Fruit fly (Drosophila melanogaster) ovary, adult (tissue): ENCODE measurements around the gene Or7a.

ENCODE experiments used
- CG17801 ChIP-seq: fragments of 200-800 bp; optimal IDR thresholded peaks from 2 replicates; lab custom pipeline; 2019; ENCODE audit warnings: missing biosample characterization, mild to moderate bottlenecking, missing genetic modification characterization, moderate library complexity; ENCODE audit not compliant: partially characterized antibody

Gene Or7a

dm6 chrX:8152077-8152476 lies 13.4 kb downstream of the Or7a start, which contains the start of gene Gbeta5:
Gbeta5 (minus strand) TSS chrX:8152275.
- no peak for TF ChIP-seq CG17801 (GFP tag; lab: Kevin White, UChicago)

dm6 chrX:8148556-8148955 lies 17.0 kb downstream of the Or7a start, which contains the start of gene CG10959:
CG10959 (plus strand) TSS chrX:8148783.
- TF ChIP-seq CG17801 (GFP tag; lab: Kevin White, UChicago): no peak

DNA sequence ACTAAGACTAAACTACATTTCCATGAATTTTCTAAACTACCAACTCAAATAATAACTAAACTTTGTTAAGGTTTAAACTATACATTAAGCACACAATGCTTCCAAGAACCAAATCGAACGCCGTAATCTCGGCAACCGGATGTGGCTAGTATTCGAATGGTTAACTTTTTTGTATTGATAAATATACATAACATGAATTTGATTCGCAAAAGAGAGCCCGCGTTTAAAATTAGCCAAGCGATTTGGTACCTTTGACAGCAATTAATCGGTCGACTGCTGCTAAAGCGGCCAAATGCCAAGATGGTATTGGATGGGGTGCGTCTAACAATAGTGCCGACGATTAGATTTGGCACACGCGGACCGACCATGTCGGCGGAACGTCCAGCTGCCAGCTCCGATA lies 17.9 kb downstream of the Or7a start, which contains the start of gene CG15336:
CG15336 (plus strand) TSS at position 301 of the 400 bp plus-strand sequence.
- no peak for TF ChIP-seq CG17801 (GFP tag; lab: Kevin White, UChicago)

dm6 chrX:8145501-8146157 lies 19.9 kb downstream of the Or7a start, which contains the start of the genes alpha-PheRS and CG2129:
alpha-PheRS (minus strand) TSS chrX:8145602.
CG2129 (plus strand) TSS chrX:8145839.
- peak; percentile 75 for TF ChIP-seq CG17801 (GFP tag; lab: Kevin White, UChicago)

DNA sequence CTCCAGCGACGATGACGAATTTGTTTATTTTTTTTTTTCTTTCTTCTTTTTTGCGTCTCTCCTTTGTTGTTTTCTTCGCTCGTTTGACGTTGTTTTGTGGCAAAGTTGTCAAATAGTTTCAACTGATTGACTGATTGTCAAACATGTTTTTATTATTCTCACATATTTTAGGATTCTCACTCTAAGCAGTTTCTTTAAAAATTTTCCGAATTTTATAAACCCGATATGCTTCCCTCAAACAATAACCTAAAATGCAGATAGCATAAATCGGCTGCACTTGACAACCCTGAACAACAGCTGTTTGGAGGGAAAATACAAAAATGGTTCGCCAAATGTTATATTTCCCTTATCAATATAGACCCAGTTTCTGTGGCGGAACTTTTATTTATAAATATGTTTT lies 22.0 kb downstream of the Or7a start, which contains the start of gene CG17982:
CG17982 (minus strand) TSS at position 299 of the 400 bp plus-strand sequence.
- peak; percentile 97 for TF ChIP-seq CG17801 (GFP tag; lab: Kevin White, UChicago)

DNA sequence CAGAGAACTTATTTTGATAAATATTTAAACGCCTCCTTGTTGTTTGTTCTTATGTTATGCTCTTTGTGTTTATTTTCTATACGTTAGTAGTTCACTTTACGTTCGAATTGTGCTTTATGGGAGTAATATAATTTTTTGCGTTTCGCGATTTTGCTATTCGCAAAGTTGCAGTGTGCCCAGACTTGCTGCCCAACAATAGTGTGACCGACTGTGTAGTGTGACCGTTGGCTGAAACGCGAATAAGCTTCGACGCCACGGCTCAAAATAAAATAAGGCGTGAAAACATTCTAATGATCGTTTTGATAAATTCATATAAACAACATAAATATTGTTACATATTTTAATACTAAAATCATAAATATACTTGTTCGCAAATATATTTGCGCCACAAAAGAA lies 23.4 kb downstream of the Or7a start, which contains the start of gene Smox:
Smox (minus strand) TSS at position 213 of the 396 bp plus-strand sequence.
- TF ChIP-seq CG17801 (GFP tag; lab: Kevin White, UChicago): no peak

DNA sequence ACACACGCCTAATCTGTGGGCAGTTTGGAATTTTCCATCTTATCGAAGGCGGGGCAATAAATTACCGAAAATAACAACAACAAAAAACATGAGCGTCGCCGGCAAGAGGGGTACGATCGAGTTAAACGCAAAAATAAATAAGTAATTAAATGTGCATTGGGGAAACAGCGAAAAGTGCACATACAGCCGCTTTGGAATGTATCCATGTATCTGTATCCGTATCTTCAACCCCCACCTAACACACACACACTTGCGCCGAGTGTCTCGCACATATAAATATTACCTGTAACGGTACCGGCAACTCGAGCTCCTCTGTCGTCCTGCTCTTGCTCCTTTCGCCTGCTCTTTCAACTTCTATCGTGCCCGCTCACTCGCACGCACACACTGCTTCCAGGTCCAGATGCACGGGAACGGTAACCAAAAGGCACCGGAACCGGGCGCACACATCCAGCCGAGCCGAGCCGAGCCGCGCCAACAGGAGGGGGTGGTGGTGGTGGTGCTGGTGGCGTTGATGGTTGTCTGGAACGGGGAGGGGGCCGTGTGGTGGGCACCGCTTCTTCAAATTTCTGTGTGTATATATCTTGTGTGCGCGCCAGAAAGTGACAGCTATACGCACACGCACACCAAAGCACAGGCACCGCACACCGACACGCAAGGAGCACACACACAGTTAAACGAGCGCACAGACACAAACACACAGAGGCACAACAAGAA lies 24.0 kb downstream of the Or7a start:
- TF ChIP-seq CG17801 (GFP tag; lab: Kevin White, UChicago): no peak

DNA sequence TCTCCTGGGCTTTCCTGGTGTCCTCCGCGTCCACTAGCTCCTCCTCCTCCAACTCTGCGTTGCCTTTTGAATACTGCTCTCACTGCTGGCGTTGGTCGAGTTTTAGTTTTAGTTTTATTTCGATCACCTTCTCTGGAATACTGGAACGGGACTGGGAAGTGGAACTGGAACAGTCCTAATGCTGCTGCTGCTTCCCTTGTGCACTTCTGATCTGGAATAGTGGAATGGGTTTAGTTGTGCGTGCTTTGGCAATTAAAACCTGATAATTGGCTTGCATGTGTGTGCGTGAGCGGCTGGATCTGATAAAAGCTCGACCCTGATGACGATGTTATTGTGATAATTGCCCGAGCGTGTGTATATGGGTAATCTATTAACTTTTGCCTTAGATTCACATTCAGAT lies 24.8 kb downstream of the Or7a start:
- no peak for TF ChIP-seq CG17801 (GFP tag; lab: Kevin White, UChicago)

DNA sequence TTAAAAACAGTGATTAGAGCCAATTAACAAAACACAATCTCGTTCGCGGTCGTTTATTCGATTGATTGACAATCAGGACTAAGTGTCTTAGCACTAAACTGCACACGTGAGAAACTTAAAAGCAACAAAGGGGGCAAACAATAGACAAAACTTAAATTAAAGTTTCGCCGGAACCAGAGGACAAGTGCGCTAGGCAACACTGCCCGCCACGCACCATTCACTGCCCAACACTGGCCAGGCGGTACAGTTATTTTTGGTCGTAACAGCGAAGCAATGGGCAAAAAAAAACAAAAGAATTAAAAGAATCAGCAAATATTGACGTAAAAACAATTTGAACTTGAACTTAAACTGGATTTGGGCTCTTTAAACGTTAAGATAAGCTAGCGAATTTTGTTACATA lies 28.2 kb downstream of the Or7a start:
- no peak for TF ChIP-seq CG17801 (GFP tag; lab: Kevin White, UChicago)

dm6 chrX:8135420-8135874 lies 30.1 kb downstream of the Or7a start, which contains the start of the genes cyr and CG2120:
cyr (minus strand) TSS chrX:8135713.
CG2120 (plus strand) TSS chrX:8135824.
- no peak for TF ChIP-seq CG17801 (GFP tag; lab: Kevin White, UChicago)

- peak; percentile 69 for TF ChIP-seq CG17801 (GFP tag; lab: Kevin White, UChicago)
Observed at dm6 chrX:8131693-8132313, 33.7 kb downstream of the Or7a start, which contains the start of gene CG10958. CG10958 (plus strand) TSS chrX:8132285.

DNA sequence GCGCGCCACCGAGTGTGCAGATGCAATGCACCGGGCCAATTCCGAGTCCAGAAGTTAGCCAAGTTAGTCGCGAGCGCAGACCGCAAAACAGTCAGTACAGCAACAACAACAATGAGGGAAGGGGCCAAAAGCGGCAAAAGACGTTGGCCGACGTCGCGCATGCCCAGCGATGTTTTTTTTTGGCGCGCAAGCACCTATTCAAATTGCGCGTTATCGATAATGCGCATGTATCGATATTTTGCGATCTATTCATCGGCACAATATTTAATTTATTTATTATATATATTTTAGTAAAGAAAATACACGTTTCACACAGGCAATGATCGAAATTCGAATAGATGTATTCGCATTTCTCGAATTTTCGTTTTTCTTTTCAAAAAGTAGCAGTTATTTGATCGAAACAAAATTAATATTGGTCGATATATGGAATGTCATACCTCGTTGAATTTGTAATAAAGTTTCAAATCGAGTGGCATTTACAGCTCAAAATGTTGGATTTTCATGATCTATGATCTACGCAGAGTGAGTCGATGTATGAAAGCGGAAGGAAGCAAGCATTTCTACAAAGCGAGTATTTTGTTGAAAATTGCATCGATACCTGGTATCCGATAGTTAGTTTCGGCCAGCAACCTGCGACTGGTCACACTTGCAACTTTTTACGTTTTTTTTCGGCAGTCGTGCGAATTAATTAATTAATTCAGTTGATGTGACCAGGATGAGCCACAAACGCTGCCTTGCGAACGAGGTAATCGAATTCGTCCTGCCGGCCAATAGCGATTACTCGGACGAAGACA lies 36.1 kb downstream of the Or7a start, which contains the start of gene CG2116:
CG2116 (plus strand) TSS at position 609 of the 794 bp plus-strand sequence.
- TF ChIP-seq CG17801 (GFP tag; lab: Kevin White, UChicago): peak; percentile 40

dm6 chrX:8128133-8128532 lies 37.4 kb downstream of the Or7a start:
- no peak for TF ChIP-seq CG17801 (GFP tag; lab: Kevin White, UChicago)

- TF ChIP-seq CG17801 (GFP tag; lab: Kevin White, UChicago): no peak
Observed at dm6 chrX:8126149-8126548, 39.4 kb downstream of the Or7a start.
